Worm (Caenorhabditis elegans) whole organism, late embryonic: ENCODE results near the gene anat-1.
A peak's percentile ranks its signal among the peaks of the same experiment; 100 is the strongest.

Experiments
- C08G9.2 ChIP-seq: sonication (generic microtip); optimal IDR thresholded peaks from 2 replicates; lab custom pipeline; 2016; ENCODE audit warnings: mild to moderate bottlenecking, missing genetic modification characterization, moderate library complexity, missing compliant biosample characterization
- C38D4.7 ChIP-seq: fragments of 200-800 bp; sonication (Bioruptor generic); optimal IDR thresholded peaks from 2 replicates; lab custom pipeline; 2018; ENCODE audit warnings: mild to moderate bottlenecking, missing genetic modification characterization, moderate library complexity, missing compliant biosample characterization
- F13H6.1 ChIP-seq: sonication (generic microtip); optimal IDR thresholded peaks from 2 replicates; lab custom pipeline; 2016; ENCODE audit warnings: missing genetic modification characterization, missing compliant biosample characterization
- K02D7.2 ChIP-seq: sonication (generic microtip); optimal IDR thresholded peaks from 2 replicates; lab custom pipeline; 2017; ENCODE audit warnings: mild to moderate bottlenecking, missing genetic modification characterization, missing compliant biosample characterization
- K09A11.1 ChIP-seq: sonication (generic microtip); optimal IDR thresholded peaks from 2 replicates; lab custom pipeline; 2017; ENCODE audit warnings: antibody characterized with exemption, mild to moderate bottlenecking, missing genetic modification characterization, missing compliant biosample characterization; ENCODE audit not compliant: insufficient read depth
- Y22D7AL.16 ChIP-seq: sonication (generic microtip); optimal IDR thresholded peaks from 2 replicates; lab custom pipeline; 2016; ENCODE audit warnings: missing genetic modification characterization, missing compliant biosample characterization
- ahr-1 ChIP-seq: sonication (generic microtip); optimal IDR thresholded peaks from 2 replicates; lab custom pipeline; 2016; ENCODE audit warnings: missing genetic modification characterization, missing compliant biosample characterization
- ceh-14 ChIP-seq: sonication (generic microtip); optimal IDR thresholded peaks from 2 replicates; lab custom pipeline; 2016; ENCODE audit warnings: missing genotype, missing genetic modification characterization, missing compliant biosample characterization
- ceh-2 ChIP-seq: sonication (generic microtip); optimal IDR thresholded peaks from 2 replicates; lab custom pipeline; 2016; ENCODE audit warnings: missing genotype, missing genetic modification characterization, missing compliant biosample characterization
- ceh-22 ChIP-seq: sonication (generic microtip); optimal IDR thresholded peaks from 2 replicates; lab custom pipeline; 2017; ENCODE audit warnings: missing biosample characterization, missing genetic modification characterization
- ceh-24 ChIP-seq: sonication (generic microtip); optimal IDR thresholded peaks from 2 replicates; lab custom pipeline; 2016; ENCODE audit warnings: mild to moderate bottlenecking, missing genetic modification characterization, missing compliant biosample characterization
- ceh-30 ChIP-seq: fragments of 150-350 bp; optimal IDR thresholded peaks from 2 replicates; lab custom pipeline; 2014; ENCODE audit warnings: missing biosample characterization, missing genetic modification characterization
- ceh-31 ChIP-seq: sonication (generic microtip); optimal IDR thresholded peaks from 2 replicates; lab custom pipeline; 2016; ENCODE audit warnings: missing genetic modification characterization, missing compliant biosample characterization
- ceh-45 ChIP-seq: fragments of 200-800 bp; sonication (Bioruptor generic); IDR thresholded peaks from 2 replicates; pipeline ENCODE4 v1.3.6; 2022; ENCODE audit warnings: missing genetic modification reagents, missing genetic modification characterization, missing compliant biosample characterization
- ceh-6 ChIP-seq: fragments of 200-800 bp; sonication (Bioruptor generic); optimal IDR thresholded peaks from 2 replicates; lab custom pipeline; 2018; ENCODE audit warnings: mild to moderate bottlenecking, missing genetic modification characterization, missing compliant biosample characterization
- ceh-9 ChIP-seq: sonication (generic microtip); optimal IDR thresholded peaks from 2 replicates; lab custom pipeline; 2016; ENCODE audit warnings: mild to moderate bottlenecking, missing genetic modification characterization, inconsistent platforms, missing compliant biosample characterization
- che-1 ChIP-seq: sonication (generic microtip); optimal IDR thresholded peaks from 2 replicates; lab custom pipeline; 2016; ENCODE audit warnings: mild to moderate bottlenecking, missing genetic modification characterization, missing compliant biosample characterization
- dmd-4 ChIP-seq: sonication (generic microtip); optimal IDR thresholded peaks from 2 replicates; lab custom pipeline; 2016; ENCODE audit warnings: borderline replicate concordance, missing genetic modification characterization, missing compliant biosample characterization
- elt-4 ChIP-seq: sonication (generic microtip); optimal IDR thresholded peaks from 2 replicates; lab custom pipeline; 2016; ENCODE audit warnings: missing genetic modification characterization, missing compliant biosample characterization
- ets-4 ChIP-seq: sonication (generic microtip); optimal IDR thresholded peaks from 2 replicates; lab custom pipeline; 2016; ENCODE audit warnings: missing genetic modification characterization, missing compliant biosample characterization
- eyg-1 ChIP-seq: sonication (generic microtip); optimal IDR thresholded peaks from 2 replicates; lab custom pipeline; 2016; ENCODE audit warnings: missing genotype, missing genetic modification characterization, missing compliant biosample characterization
- fax-1 ChIP-seq: sonication (generic microtip); optimal IDR thresholded peaks from 2 replicates; lab custom pipeline; 2016; ENCODE audit warnings: missing genotype, missing genetic modification characterization, missing compliant biosample characterization
- fkh-6 ChIP-seq: sonication (generic microtip); optimal IDR thresholded peaks from 2 replicates; lab custom pipeline; 2016; ENCODE audit warnings: missing genetic modification characterization, missing compliant biosample characterization
- hlh-15 ChIP-seq: sonication (generic microtip); optimal IDR thresholded peaks from 2 replicates; lab custom pipeline; 2016; ENCODE audit warnings: missing genetic modification characterization, missing compliant biosample characterization
- hlh-8 ChIP-seq: sonication (generic microtip); optimal IDR thresholded peaks from 2 replicates; lab custom pipeline; 2016; ENCODE audit warnings: missing genotype, missing genetic modification characterization, missing compliant biosample characterization
- lim-6 ChIP-seq: sonication (generic microtip); optimal IDR thresholded peaks from 2 replicates; lab custom pipeline; 2016; ENCODE audit warnings: missing genetic modification characterization, missing compliant biosample characterization
- madf-2 ChIP-seq: sonication (generic microtip); optimal IDR thresholded peaks from 2 replicates; lab custom pipeline; 2017; ENCODE audit warnings: missing genetic modification characterization, missing compliant biosample characterization
- mec-3 ChIP-seq: sonication (generic microtip); optimal IDR thresholded peaks from 2 replicates; lab custom pipeline; 2016; ENCODE audit warnings: borderline replicate concordance, missing genetic modification characterization, missing compliant biosample characterization
- nhr-11 ChIP-seq: fragments of 150-350 bp; optimal IDR thresholded peaks from 2 replicates; lab custom pipeline; 2014; ENCODE audit warnings: missing biosample characterization, missing genetic modification characterization
- nhr-232 ChIP-seq: sonication (generic microtip); optimal IDR thresholded peaks from 2 replicates; lab custom pipeline; 2016; ENCODE audit warnings: missing genetic modification characterization, missing compliant biosample characterization
- npax-4 ChIP-seq: sonication (generic microtip); optimal IDR thresholded peaks from 2 replicates; lab custom pipeline; 2016; ENCODE audit warnings: missing genetic modification characterization, missing compliant biosample characterization
- odd-2 ChIP-seq: sonication (generic microtip); optimal IDR thresholded peaks from 2 replicates; lab custom pipeline; 2017; ENCODE audit warnings: antibody characterized with exemption, mild to moderate bottlenecking, missing genetic modification characterization, missing compliant biosample characterization
- pag-3 ChIP-seq: sonication (generic microtip); optimal IDR thresholded peaks from 2 replicates; lab custom pipeline; 2016; ENCODE audit warnings: missing compliant biosample characterization, missing genetic modification characterization, borderline replicate concordance
- pat-9 ChIP-seq: fragments of 200-800 bp; sonication (Bioruptor generic); optimal IDR thresholded peaks from 2 replicates; lab custom pipeline; 2018; ENCODE audit warnings: mild to moderate bottlenecking, missing genetic modification characterization, moderate library complexity, missing compliant biosample characterization
- pax-1 ChIP-seq: fragments of 150-350 bp; optimal IDR thresholded peaks from 2 replicates; lab custom pipeline; 2014; ENCODE audit warnings: missing biosample characterization, missing genetic modification characterization
- pha-2 ChIP-seq: sonication (generic microtip); optimal IDR thresholded peaks from 2 replicates; lab custom pipeline; 2017; ENCODE audit warnings: mild to moderate bottlenecking, missing genetic modification characterization, missing compliant biosample characterization
- pha-4 ChIP-seq: fragments of 150-350 bp; optimal IDR thresholded peaks from 2 replicates; lab custom pipeline; 2018; ENCODE audit warnings: missing biosample characterization, missing genetic modification reagents, missing genetic modification characterization
- pqm-1 ChIP-seq: sonication (generic microtip); optimal IDR thresholded peaks from 2 replicates; lab custom pipeline; 2016; ENCODE audit warnings: missing genetic modification characterization, missing compliant biosample characterization
- pros-1 ChIP-seq: fragments of 150-350 bp; optimal IDR thresholded peaks from 2 replicates; lab custom pipeline; 2014; ENCODE audit warnings: missing biosample characterization, missing genetic modification reagents, missing genetic modification characterization
- rnt-1 ChIP-seq: sonication (generic microtip); optimal IDR thresholded peaks from 2 replicates; lab custom pipeline; 2016; ENCODE audit warnings: missing genetic modification characterization, missing compliant biosample characterization
- sdc-2 ChIP-seq: sonication (generic microtip); optimal IDR thresholded peaks from 2 replicates; lab custom pipeline; 2016; ENCODE audit warnings: missing genotype, missing genetic modification characterization, missing compliant biosample characterization
- sox-2 ChIP-seq: fragments of 200-800 bp; sonication (Bioruptor generic); IDR thresholded peaks from 2 replicates; pipeline ENCODE4 v1.3.6; 2022; ENCODE audit warnings: missing genetic modification reagents, missing genetic modification characterization, missing compliant biosample characterization
- sox-4 ChIP-seq: sonication (generic microtip); optimal IDR thresholded peaks from 2 replicates; lab custom pipeline; 2017; ENCODE audit warnings: mild to moderate bottlenecking, missing genetic modification characterization, inconsistent platforms, missing compliant biosample characterization
- tbx-2 ChIP-seq: sonication (generic microtip); optimal IDR thresholded peaks from 2 replicates; lab custom pipeline; 2016; ENCODE audit warnings: missing genetic modification characterization, missing compliant biosample characterization
- tbx-7 ChIP-seq: sonication (generic microtip); optimal IDR thresholded peaks from 2 replicates; lab custom pipeline; 2016; ENCODE audit warnings: missing genotype, missing genetic modification characterization, missing compliant biosample characterization
- ttx-3 ChIP-seq: sonication (generic microtip); optimal IDR thresholded peaks from 2 replicates; lab custom pipeline; 2016; ENCODE audit warnings: missing genetic modification reagents, missing genetic modification characterization, missing compliant biosample characterization
- unc-3 ChIP-seq, 2 experiments: fragments of 200-800 bp in 1 of 2; sonication (Bioruptor generic) in 1 of 2; sonication (generic microtip) in 1 of 2; conservative IDR thresholded peaks in 1 of 2; optimal IDR thresholded peaks in 1 of 2; 2 replicates each; pipeline versions ENCODE4 v1.3.6 to Lab custom; 2016 to 2022; ENCODE audit warnings: missing compliant biosample characterization in 2 of 2, missing genetic modification characterization in 2 of 2, missing genetic modification reagents in 1 of 2
- unc-42 ChIP-seq: sonication (generic microtip); optimal IDR thresholded peaks from 2 replicates; lab custom pipeline; 2016; ENCODE audit warnings: missing genotype, missing genetic modification characterization, missing compliant biosample characterization
- unc-55 ChIP-seq: sonication (generic microtip); optimal IDR thresholded peaks from 2 replicates; lab custom pipeline; 2017; ENCODE audit warnings: missing biosample characterization, missing genetic modification reagents, missing genetic modification characterization
- unc-86 ChIP-seq: sonication (generic microtip); optimal IDR thresholded peaks from 2 replicates; lab custom pipeline; 2016; ENCODE audit warnings: missing genetic modification characterization, missing compliant biosample characterization
- zip-5 ChIP-seq: sonication (generic microtip); optimal IDR thresholded peaks from 2 replicates; lab custom pipeline; 2016; ENCODE audit warnings: missing genetic modification characterization, missing compliant biosample characterization
- ztf-16 ChIP-seq: sonication (generic microtip); optimal IDR thresholded peaks from 2 replicates; lab custom pipeline; 2017; ENCODE audit warnings: missing genetic modification characterization, missing compliant biosample characterization

The anat-1 gene

DNA sequence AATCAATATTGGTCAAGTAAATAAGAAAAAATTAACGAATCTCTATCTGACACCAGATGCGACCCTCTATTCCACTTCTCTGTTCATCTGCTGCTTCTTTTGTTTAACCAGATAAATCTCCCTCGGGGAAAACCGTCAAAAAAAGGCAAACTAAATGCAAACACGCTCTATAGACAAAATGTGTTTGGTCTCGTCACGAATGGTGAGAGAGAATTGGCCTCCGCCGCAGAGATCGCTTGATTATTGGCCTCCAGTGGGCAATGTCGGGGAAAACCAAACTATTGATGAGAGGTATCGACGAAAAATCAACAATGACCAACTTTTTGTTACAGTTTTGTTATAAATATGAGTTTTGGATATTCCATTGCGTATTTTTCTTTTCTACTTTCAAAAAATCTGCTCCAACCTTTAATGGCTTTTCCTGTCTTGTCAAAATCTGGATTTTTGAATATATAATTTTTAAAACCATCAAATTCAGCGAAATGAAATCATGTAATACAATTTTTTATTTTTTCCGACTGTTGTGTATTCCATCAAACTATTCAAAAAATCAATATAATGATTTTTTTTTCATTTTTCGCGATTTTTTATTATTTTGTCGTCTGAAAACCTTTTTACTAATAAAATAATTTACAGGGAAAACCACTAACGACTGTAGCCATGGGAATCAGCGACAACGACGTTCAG, 19.9 kb downstream of the anat-1 start, which contains the start of the genes C17H12.2 and vha-8:
Gene C17H12.2 (minus strand): TSS at position 51 of the 687 bp plus-strand sequence.
Gene vha-8 (plus strand): TSS at position 637 of the 687 bp plus-strand sequence.
- TF ChIP-seq ceh-6 (GFP tag; lab: Kevin White, UChicago) (no peak), unc-86 (tag; lab: Kevin White, UChicago) (no peak), ceh-9 (no peak), ceh-45 (GFP tag; lab: Robert Waterston, UW) (no peak), sox-2 (GFP tag; lab: Robert Waterston, UW) (no peak), ceh-24 (tag; lab: Kevin White, UChicago) (no peak), unc-3 (GFP tag; conservative IDR thresholded peaks at IDR 0.05; lab: Robert Waterston, UW) (no peak), unc-3 (tag; optimal IDR thresholded peaks at IDR 0.05; lab: Kevin White, UChicago) (peak; percentile 22), sdc-2 (tag; lab: Kevin White, UChicago) (no peak), unc-42 (tag; lab: Kevin White, UChicago) (peak; percentile 77), tbx-2 (peak; percentile 87), nhr-232 (no peak), elt-4 (tag; lab: Kevin White, UChicago) (no peak), C38D4.7 (GFP tag; lab: Kevin White, UChicago) (no peak), npax-4 (tag; lab: Kevin White, UChicago) (no peak), C08G9.2 (tag; lab: Kevin White, UChicago) (peak; percentile 32), tbx-7 (no peak), unc-55 (GFP tag; lab: Kevin White, UChicago) (peak; percentile 67), mec-3 (tag; lab: Kevin White, UChicago) (no peak), sox-4 (tag; lab: Kevin White, UChicago) (no peak), ttx-3 (tag; lab: Kevin White, UChicago) (no peak), pros-1 (tag; lab: Kevin White, UChicago) (no peak), ets-4 (tag; lab: Kevin White, UChicago) (peak; percentile 17), ceh-31 (tag; lab: Kevin White, UChicago) (peak; percentile 85), dmd-4 (tag; lab: Kevin White, UChicago) (no peak), pat-9 (tag; lab: Kevin White, UChicago) (no peak), F13H6.1 (tag; lab: Kevin White, UChicago) (no peak), pqm-1 (peak; percentile 30), ztf-16 (tag; lab: Kevin White, UChicago) (peak; percentile 45), hlh-15 (tag; lab: Kevin White, UChicago) (no peak), pha-2 (tag; lab: Kevin White, UChicago) (no peak), Y22D7AL.16 (tag; lab: Kevin White, UChicago) (no peak), ahr-1 (tag; lab: Kevin White, UChicago) (no peak), pax-1 (tag; lab: Kevin White, UChicago) (peak; percentile 2), ceh-14 (tag; lab: Kevin White, UChicago) (peak; percentile 10), K09A11.1 (tag; lab: Kevin White, UChicago) (no peak), pag-3 (tag; lab: Kevin White, UChicago) (no peak), fkh-6 (tag; lab: Kevin White, UChicago) (no peak), ceh-2 (peak; percentile 51), ceh-22 (tag; lab: Kevin White, UChicago) (no peak), nhr-11 (no peak), fax-1 (tag; lab: Kevin White, UChicago) (no peak), K02D7.2 (tag; lab: Kevin White, UChicago) (no peak), eyg-1 (tag; lab: Kevin White, UChicago) (no peak), lim-6 (peak; percentile 18), pha-4 (tag; lab: Kevin White, UChicago) (no peak), rnt-1 (peak; percentile 75), che-1 (tag; lab: Kevin White, UChicago) (peak; percentile 8), ceh-30 (peak; percentile 71), hlh-8 (tag; lab: Kevin White, UChicago) (no peak), odd-2 (tag; lab: Kevin White, UChicago) (no peak), zip-5 (tag; lab: Kevin White, UChicago) (no peak), madf-2 (peak; percentile 30)
